Worm (Caenorhabditis elegans) whole organism, L3 larva: ENCODE measurements around the gene W03B1.5.

Experiments used
- elt-2 ChIP-seq: sonication (generic microtip); optimal IDR thresholded peaks from 2 replicates; lab custom pipeline; 2016; ENCODE audit warnings: missing genetic modification reagents, mild to moderate bottlenecking, missing genetic modification characterization, missing compliant biosample characterization
- mdl-1 ChIP-seq: fragments of 150-350 bp; optimal IDR thresholded peaks from 2 replicates; lab custom pipeline; 2014; ENCODE audit warnings: missing biosample characterization, missing genetic modification characterization
- skn-1 ChIP-seq: fragments of 150-350 bp; optimal IDR thresholded peaks from 2 replicates; lab custom pipeline; 2014; ENCODE audit warnings: missing biosample characterization, missing genetic modification characterization
- ztf-4 ChIP-seq: fragments of 150-350 bp; optimal IDR thresholded peaks from 2 replicates; lab custom pipeline; 2014; ENCODE audit warnings: missing biosample characterization, missing genetic modification characterization

DNA sequence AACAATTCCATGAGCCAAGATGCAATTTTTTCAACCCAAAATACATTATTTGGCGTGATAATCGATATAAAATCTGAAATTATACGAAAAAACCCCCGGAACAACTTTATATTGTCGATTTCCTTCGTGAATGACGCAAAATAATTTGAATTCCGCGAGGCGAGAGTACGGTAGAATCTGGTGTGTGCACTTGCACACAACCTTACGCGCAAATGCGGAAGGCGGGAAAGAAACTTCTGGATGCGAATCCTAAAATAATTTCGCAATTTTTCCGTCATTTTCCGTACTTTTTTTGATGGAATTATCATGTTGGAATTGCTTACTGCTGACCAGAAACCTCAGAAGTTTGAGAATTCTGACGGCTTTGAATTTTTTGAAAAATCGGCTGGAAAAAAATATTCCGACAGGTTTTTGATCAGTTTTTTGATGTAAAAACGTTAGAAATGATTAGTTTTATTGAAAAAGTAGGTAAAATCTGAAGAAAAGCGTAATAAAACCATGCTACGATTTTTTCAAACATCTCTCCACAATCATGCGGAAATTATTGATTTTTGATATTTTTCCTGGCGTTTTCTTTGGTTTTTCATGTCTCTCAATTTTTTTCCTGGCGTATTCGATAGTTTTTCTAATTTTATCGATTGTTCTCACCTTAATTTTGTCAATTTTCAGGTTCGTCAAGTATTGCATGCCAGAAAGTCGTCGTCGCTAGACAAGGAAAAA, 40.9 kb upstream of the W03B1.5 start, which contains the start of gene set-9:
- TF ChIP-seq elt-2 (tag; lab: Kevin White, UChicago) (no peak), ztf-4 (tag; lab: Kevin White, UChicago) (no peak), skn-1 (no peak), mdl-1 (tag; lab: Kevin White, UChicago) (no peak)
